Worm (Caenorhabditis elegans): ENCODE data around the gene pqn-51.

ce11 chrV:5039559-5039958 is 9.8 kb upstream of the pqn-51 start, which contains the start of gene K11D12.11:
- TF ChIP-seq klf-2 (GFP tag; conservative IDR thresholded peaks at IDR 0.05), result no peak
- TF ChIP-seq ztf-29 (GFP tag; IDR thresholded peaks at IDR 0.05), result no peak
- no peak for TF ChIP-seq flt-1 (GFP tag; IDR thresholded peaks at IDR 0.05)
- TF ChIP-seq ref-1 (GFP tag; conservative IDR thresholded peaks at IDR 0.05), result no peak
- no peak for TF ChIP-seq ztf-23 (GFP tag; IDR thresholded peaks at IDR 0.05)

All from whole organism, midembryonic.